Fruit fly (Drosophila melanogaster): ENCODE measurements around the gene MFS10.

MFS10 gene

dm6 chrX:13099919-13100318 lies 28.9 kb upstream of the MFS10 start (continued):
- TF ChIP-seq Nf-YA (GFP tag; IDR thresholded peaks at IDR 0.05) (peak; percentile 69), aop (GFP tag; IDR thresholded peaks at IDR 0.05) (0 out of 2 replicates have a peak, but pooled peaks have one; percentile 37), CG13296 (GFP tag; optimal IDR thresholded peaks at IDR 0.05) (peak; percentile 88), E2f2 (GFP tag; IDR thresholded peaks at IDR 0.05) (peak; percentile 71), CG13624 (GFP tag; optimal IDR thresholded peaks at IDR 0.05) (no peak), kni (GFP tag; optimal IDR thresholded peaks at IDR 0.05) (no peak), Max (GFP tag; optimal IDR thresholded peaks at IDR 0.05) (peak; percentile 10), CG31224 (GFP tag; IDR thresholded peaks at IDR 0.05) (peak; percentile 84), Vsx1 (GFP tag; optimal IDR thresholded peaks at IDR 0.05) (peak; percentile 52), CHES-1-like (GFP tag; optimal IDR thresholded peaks at IDR 0.05) (no peak), CG8924 (tag; optimal IDR thresholded peaks at IDR 0.05) (peak; percentile 84), CG11085 (GFP tag; IDR thresholded peaks at IDR 0.05) (peak; percentile 85), HmgD (GFP tag; optimal IDR thresholded peaks at IDR 0.05) (no peak), CG4282 (GFP tag; optimal IDR thresholded peaks at IDR 0.05) (no peak), CG12744 (GFP tag; optimal IDR thresholded peaks at IDR 0.05) (no peak), Sox100B (GFP tag; optimal IDR thresholded peaks at IDR 0.05) (peak; percentile 64), CG3407 (GFP tag; optimal IDR thresholded peaks at IDR 0.05) (peak; percentile 28), zfh1 (GFP tag; IDR thresholded peaks at IDR 0.05) (peak; percentile 89), slp2 (GFP tag; optimal IDR thresholded peaks at IDR 0.05) (no peak), CG3995 (GFP tag; optimal IDR thresholded peaks at IDR 0.05) (no peak), lov (optimal IDR thresholded peaks at IDR 0.05) (no peak), lov (GFP tag; IDR thresholded peaks at IDR 0.05) (peak; percentile 64; the same call in 1 of the 3 replicates), stwl (tag; optimal IDR thresholded peaks at IDR 0.05) (no peak), tx (GFP tag; optimal IDR thresholded peaks at IDR 0.05) (no peak), HmgZ (tag; optimal IDR thresholded peaks at IDR 0.05) (peak; percentile 84), Hey (tag; optimal IDR thresholded peaks at IDR 0.05) (peak; percentile 17), Ets97D (GFP tag; optimal IDR thresholded peaks at IDR 0.05) (peak; percentile 5), wor (GFP tag; IDR thresholded peaks at IDR 0.05) (peak; percentile 62), bcd (GFP tag; optimal IDR thresholded peaks at IDR 0.05) (peak; percentile 79), NFAT (GFP tag; IDR thresholded peaks at IDR 0.05) (peak; percentile 91), CG12219 (GFP tag; optimal IDR thresholded peaks at IDR 0.05) (peak; percentile 75), CG12155 (GFP tag; optimal IDR thresholded peaks at IDR 0.05) (peak; percentile 67), pzg (GFP tag; optimal IDR thresholded peaks at IDR 0.05) (no peak), sens (GFP tag) (peak; percentile 75), rib (GFP tag; IDR thresholded peaks at IDR 0.05) (peak; percentile 82), CG7556 (GFP tag; optimal IDR thresholded peaks at IDR 0.05) (peak; percentile 76), MESR4 (GFP tag; optimal IDR thresholded peaks at IDR 0.05) (no peak), CG17359 (tag; optimal IDR thresholded peaks at IDR 0.05) (peak; percentile 85), CG11093 (GFP tag; IDR thresholded peaks at IDR 0.05) (peak; percentile 72; the same call in 2 of the 3 replicates), Ssrp (tag; optimal IDR thresholded peaks at IDR 0.05) (peak; percentile 68), gt (GFP tag; IDR thresholded peaks at IDR 0.05) (0 out of 2 replicates have a peak, but pooled peaks have one; percentile 46), CG6854 (GFP tag; optimal IDR thresholded peaks at IDR 0.05) (peak; percentile 63), Asciz (GFP tag; optimal IDR thresholded peaks at IDR 0.05) (peak; percentile 31), CG6175 (GFP tag; IDR thresholded peaks at IDR 0.05) (peak; percentile 77), amos (GFP tag; IDR thresholded peaks at IDR 0.05; ENCODE audit: partially characterized antibody) (no peak), CG16815 (GFP tag; optimal IDR thresholded peaks at IDR 0.05) (peak; percentile 51), CG10654 (GFP tag; optimal IDR thresholded peaks at IDR 0.05) (peak; percentile 60), luna (GFP tag; optimal IDR thresholded peaks at IDR 0.05) (no peak), Mad (GFP tag; optimal IDR thresholded peaks at IDR 0.05) (no peak), Tbp (GFP tag; optimal IDR thresholded peaks at IDR 0.05) (no peak), dimm (GFP tag; IDR thresholded peaks at IDR 0.05) (0 out of 2 replicates have a peak, but pooled peaks have one; percentile 46), CG15479 (GFP tag; optimal IDR thresholded peaks at IDR 0.05) (no peak)

Data from whole organism, embryonic.